Fruit fly (Drosophila melanogaster): Measurements from ENCODE around the gene CG17681.
A peak's percentile ranks its signal among the peaks of the same experiment; 100 is the strongest.

CG17681 gene

dm6 chr2L:18145253-18145652 lies 7.7 kb upstream of the CG17681 start (continued):
- TF ChIP-seq CG14667 (GFP tag; IDR thresholded peaks at IDR 0.05): peak; percentile 65
- peak; percentile 35 for TF ChIP-seq Deaf1 (tag; optimal IDR thresholded peaks at IDR 0.05)
- TF ChIP-seq tgo (GFP tag; IDR thresholded peaks at IDR 0.05): peak; percentile 78
- peak; percentile 55 for TF ChIP-seq TFAM (GFP tag; optimal IDR thresholded peaks at IDR 0.05)
- TF ChIP-seq cato (GFP tag; optimal IDR thresholded peaks at IDR 0.05; ENCODE audit: borderline replicate concordance): peak; percentile 75
- peak; percentile 77 for TF ChIP-seq sob (GFP tag; IDR thresholded peaks at IDR 0.05)
- TF ChIP-seq CG10959 (GFP tag; IDR thresholded peaks at IDR 0.05): peak; percentile 95
- peak; percentile 79; the same call in 2 of the 3 replicates for TF ChIP-seq CG34422 (GFP tag; IDR thresholded peaks at IDR 0.05)
- TF ChIP-seq CG13287 (GFP tag; IDR thresholded peaks at IDR 0.05; ENCODE audit: partially characterized antibody): no peak
- TF ChIP-seq zfh2 (GFP tag; optimal IDR thresholded peaks at IDR 0.05): peak; percentile 71
- TF ChIP-seq CG5245 (GFP tag; optimal IDR thresholded peaks at IDR 0.05): peak; percentile 89
- peak; percentile 73 for TF ChIP-seq CG11247 (GFP tag; IDR thresholded peaks at IDR 0.05)
- TF ChIP-seq nerfin-2 (GFP tag; IDR thresholded peaks at IDR 0.05; ENCODE audit: partially characterized antibody): no peak
- TF ChIP-seq Ets97D (GFP tag; optimal IDR thresholded peaks at IDR 0.05): peak; percentile 42
- peak; percentile 83 for TF ChIP-seq org-1 (GFP tag; optimal IDR thresholded peaks at IDR 0.05)
- TF ChIP-seq bigmax (GFP tag; optimal IDR thresholded peaks at IDR 0.05): no peak
- peak; percentile 49; the same call in 1 of the 3 replicates for TF ChIP-seq C15 (GFP tag; IDR thresholded peaks at IDR 0.05)
- peak; percentile 89 for TF ChIP-seq nmo (GFP tag; optimal IDR thresholded peaks at IDR 0.05)
- TF ChIP-seq CG3065 (GFP tag; optimal IDR thresholded peaks at IDR 0.05): peak; percentile 76
- TF ChIP-seq CG14441 (GFP tag; IDR thresholded peaks at IDR 0.05): peak; percentile 75
- peak; percentile 42 for TF ChIP-seq CG9437 (GFP tag; optimal IDR thresholded peaks at IDR 0.05)
- TF ChIP-seq NfI (GFP tag; optimal IDR thresholded peaks at IDR 0.05): peak; percentile 65
- TF ChIP-seq zfh1 (GFP tag; IDR thresholded peaks at IDR 0.05): peak; percentile 96
- peak; percentile 74 for TF ChIP-seq crc (GFP tag; optimal IDR thresholded peaks at IDR 0.05)
- peak; percentile 63 for TF ChIP-seq CG18619 (GFP tag; optimal IDR thresholded peaks at IDR 0.05)
- TF ChIP-seq Dbx (GFP tag; IDR thresholded peaks at IDR 0.05): peak; percentile 80
- peak; percentile 79 for TF ChIP-seq CG11398 (GFP tag; optimal IDR thresholded peaks at IDR 0.05)
- peak; percentile 83 for TF ChIP-seq ems (GFP tag; optimal IDR thresholded peaks at IDR 0.05)
- peak; percentile 89 for TF ChIP-seq Ssrp (tag; optimal IDR thresholded peaks at IDR 0.05)
- peak; percentile 75 for TF ChIP-seq CG7357 (GFP tag; IDR thresholded peaks at IDR 0.05)
- peak; percentile 62; the same call in 1 of the 2 replicates for TF ChIP-seq CG6272 (GFP tag; IDR thresholded peaks at IDR 0.05)
- peak; percentile 87 for TF ChIP-seq CG30403 (GFP tag; optimal IDR thresholded peaks at IDR 0.05)
- peak; percentile 79 for TF ChIP-seq her (GFP tag; optimal IDR thresholded peaks at IDR 0.05)
- TF ChIP-seq CG14710 (tag; optimal IDR thresholded peaks at IDR 0.05): peak; percentile 89
- TF ChIP-seq Xbp1 (GFP tag; optimal IDR thresholded peaks at IDR 0.05): peak; percentile 87
- TF ChIP-seq Mrtf (GFP tag; IDR thresholded peaks at IDR 0.05): peak; percentile 70; the same call in 2 of the 3 replicates
- TF ChIP-seq CG3726 (GFP tag; IDR thresholded peaks at IDR 0.05): peak; percentile 81; the same call in 2 of the 3 replicates
- TF ChIP-seq CG12942 (GFP tag; optimal IDR thresholded peaks at IDR 0.05): peak; percentile 67
- TF ChIP-seq Camta (GFP tag; optimal IDR thresholded peaks at IDR 0.05): peak; percentile 87
- peak; percentile 83 for TF ChIP-seq CG8944 (GFP tag; optimal IDR thresholded peaks at IDR 0.05)
- TF ChIP-seq CG11456 (GFP tag; IDR thresholded peaks at IDR 0.05): peak; percentile 73; the same call in 2 of the 3 replicates
- TF ChIP-seq sd (tag; optimal IDR thresholded peaks at IDR 0.05): peak; percentile 25
- TF ChIP-seq Rx (GFP tag; IDR thresholded peaks at IDR 0.05): peak; percentile 79
- TF ChIP-seq tap (tag; optimal IDR thresholded peaks at IDR 0.05): peak; percentile 48
- TF ChIP-seq fd102C (GFP tag; optimal IDR thresholded peaks at IDR 0.05): peak; percentile 98
- TF ChIP-seq CG13123 (GFP tag; optimal IDR thresholded peaks at IDR 0.05): peak; percentile 73
- peak; percentile 66 for TF ChIP-seq CG12769 (tag; optimal IDR thresholded peaks at IDR 0.05)
- peak; percentile 84 for TF ChIP-seq Antp (GFP tag; optimal IDR thresholded peaks at IDR 0.05)
- peak; percentile 57 for TF ChIP-seq HmgZ (tag; optimal IDR thresholded peaks at IDR 0.05)
- TF ChIP-seq CG8281 (tag; optimal IDR thresholded peaks at IDR 0.05): peak; percentile 54
- TF ChIP-seq Atf3 (GFP tag; optimal IDR thresholded peaks at IDR 0.05): peak; percentile 71

Measured in whole organism, embryonic.